Fruit fly (Drosophila melanogaster) whole organism, prepupa: ENCODE results near the gene CG1582.

Source experiments
- CG10631 ChIP-seq: fragments of 200-800 bp; sonication (Bioruptor generic); optimal IDR thresholded peaks from 2 replicates; lab custom pipeline; 2016; ENCODE audit warnings: missing biosample characterization, missing genetic modification characterization
- CG10669 ChIP-seq: fragments of 200-800 bp; sonication (Bioruptor generic); optimal IDR thresholded peaks from 3 replicates; lab custom pipeline; 2018; ENCODE audit warnings: missing biosample characterization, mild to moderate bottlenecking, missing genetic modification characterization, moderate library complexity
- CG11762 ChIP-seq: fragments of 200-800 bp; sonication (Bioruptor generic); optimal IDR thresholded peaks from 3 replicates; lab custom pipeline; 2016; ENCODE audit warnings: missing biosample characterization, missing genetic modification characterization; ENCODE audit not compliant: insufficient read depth
- CG15336 ChIP-seq: fragments of 200-800 bp; sonication (Bioruptor generic); IDR thresholded peaks from 2 replicates; pipeline ENCODE4 v1.3.6; 2022; ENCODE audit warnings: missing biosample characterization, missing genetic modification characterization
- CG32006 ChIP-seq: fragments of 200-800 bp; sonication (Bioruptor generic); optimal IDR thresholded peaks from 3 replicates; lab custom pipeline; 2017; ENCODE audit warnings: missing biosample characterization, mild to moderate bottlenecking, missing genetic modification characterization
- CG3919 ChIP-seq: fragments of 200-800 bp; sonication (Bioruptor generic); optimal IDR thresholded peaks from 3 replicates; lab custom pipeline; 2016; ENCODE audit warnings: missing biosample characterization, missing genetic modification characterization
- CG6163 ChIP-seq: fragments of 200-800 bp; sonication (Bioruptor generic); IDR thresholded peaks from 3 replicates; pipeline ENCODE4 v1.3.6; 2022; ENCODE audit warnings: missing biosample characterization, missing genetic modification characterization
- CG7368 ChIP-seq: fragments of 200-800 bp; sonication (Bioruptor generic); optimal IDR thresholded peaks from 3 replicates; lab custom pipeline; 2016; ENCODE audit warnings: missing biosample characterization, missing genetic modification characterization
- CG8319 ChIP-seq: fragments of 200-800 bp; sonication (Bioruptor generic); optimal IDR thresholded peaks from 3 replicates; lab custom pipeline; 2016; ENCODE audit warnings: missing biosample characterization, missing genetic modification characterization
- CG9139 ChIP-seq: fragments of 200-800 bp; sonication (Bioruptor generic); optimal IDR thresholded peaks from 3 replicates; lab custom pipeline; 2017; ENCODE audit warnings: missing biosample characterization, mild to moderate bottlenecking, missing genetic modification characterization
- Eip75B ChIP-seq: fragments of 200-800 bp; sonication (Bioruptor generic); optimal IDR thresholded peaks from 3 replicates; lab custom pipeline; 2016; ENCODE audit warnings: missing biosample characterization, missing genetic modification characterization
- Gug ChIP-seq: fragments of 200-800 bp; sonication (Bioruptor generic); IDR thresholded peaks from 2 replicates; pipeline ENCODE4 v1.3.6; 2022; ENCODE audit warnings: missing biosample characterization, missing genetic modification characterization
- Hr38 ChIP-seq: sonication (Bioruptor generic); optimal IDR thresholded peaks from 2 replicates; lab custom pipeline; 2016; ENCODE audit warnings: missing biosample characterization, missing genetic modification characterization
- Lpt ChIP-seq: fragments of 200-800 bp; sonication (Bioruptor generic); optimal IDR thresholded peaks from 3 replicates; lab custom pipeline; 2016; ENCODE audit warnings: missing biosample characterization, missing genetic modification characterization
- Smox ChIP-seq: fragments of 200-800 bp; sonication (Bioruptor generic); optimal IDR thresholded peaks from 3 replicates; lab custom pipeline; 2016; ENCODE audit warnings: missing biosample characterization, missing genetic modification characterization
- Sox102F ChIP-seq: fragments of 200-800 bp; sonication (Bioruptor generic); optimal IDR thresholded peaks from 2 replicates; lab custom pipeline; 2016; ENCODE audit warnings: missing biosample characterization, mild to moderate bottlenecking, missing genetic modification characterization
- Sox15 ChIP-seq: fragments of 200-800 bp; sonication (Bioruptor generic); optimal IDR thresholded peaks from 3 replicates; lab custom pipeline; 2016; ENCODE audit warnings: missing biosample characterization, missing genetic modification characterization
- achi ChIP-seq: fragments of 200-800 bp; sonication (Bioruptor generic); optimal IDR thresholded peaks from 3 replicates; lab custom pipeline; 2016; ENCODE audit warnings: missing biosample characterization, missing genetic modification characterization
- acj6 ChIP-seq: fragments of 200-800 bp; sonication (Bioruptor generic); optimal IDR thresholded peaks from 3 replicates; lab custom pipeline; 2016; ENCODE audit warnings: missing biosample characterization, missing genetic modification characterization
- dac ChIP-seq: fragments of 200-800 bp; sonication (Bioruptor generic); optimal IDR thresholded peaks from 2 replicates; lab custom pipeline; 2017; ENCODE audit warnings: missing biosample characterization, mild to moderate bottlenecking, missing genetic modification characterization
- fd85E ChIP-seq: fragments of 200-800 bp; sonication (Bioruptor generic); optimal IDR thresholded peaks from 3 replicates; lab custom pipeline; 2016; ENCODE audit warnings: missing biosample characterization, missing genetic modification characterization
- fkh ChIP-seq: fragments of 200-800 bp; sonication (Bioruptor generic); optimal IDR thresholded peaks from 3 replicates; lab custom pipeline; 2017; ENCODE audit warnings: missing biosample characterization, mild to moderate bottlenecking, missing genetic modification characterization, moderate library complexity
- pdm3 ChIP-seq: fragments of 200-800 bp; sonication (Bioruptor generic); optimal IDR thresholded peaks from 3 replicates; lab custom pipeline; 2016; ENCODE audit warnings: missing biosample characterization, missing genetic modification characterization
- spab ChIP-seq: fragments of 200-800 bp; sonication (Bioruptor generic); optimal IDR thresholded peaks from 2 replicates; lab custom pipeline; 2017; ENCODE audit warnings: missing biosample characterization, mild to moderate bottlenecking, missing genetic modification characterization, missing genetic modification reagents
- ss ChIP-seq, 2 experiments: fragments of 200-800 bp; sonication (Bioruptor generic); optimal IDR thresholded peaks; 2 replicates in 1 of 2; 3 replicates in 1 of 2; lab custom pipeline; 2017 to 2018; ENCODE audit warnings: mild to moderate bottlenecking in 2 of 2, missing biosample characterization in 2 of 2, missing genetic modification characterization in 2 of 2, moderate library complexity in 1 of 2
- svp ChIP-seq: fragments of 200-800 bp; sonication (Bioruptor generic); peaks from one replicate; lab custom pipeline; 2016; ENCODE audit warnings: missing biosample characterization, missing genetic modification characterization
- vri ChIP-seq: fragments of 200-800 bp; sonication (Bioruptor generic); optimal IDR thresholded peaks from 3 replicates; lab custom pipeline; 2016; ENCODE audit warnings: missing biosample characterization, mild to moderate bottlenecking, missing genetic modification characterization

CG1582 gene

DNA sequence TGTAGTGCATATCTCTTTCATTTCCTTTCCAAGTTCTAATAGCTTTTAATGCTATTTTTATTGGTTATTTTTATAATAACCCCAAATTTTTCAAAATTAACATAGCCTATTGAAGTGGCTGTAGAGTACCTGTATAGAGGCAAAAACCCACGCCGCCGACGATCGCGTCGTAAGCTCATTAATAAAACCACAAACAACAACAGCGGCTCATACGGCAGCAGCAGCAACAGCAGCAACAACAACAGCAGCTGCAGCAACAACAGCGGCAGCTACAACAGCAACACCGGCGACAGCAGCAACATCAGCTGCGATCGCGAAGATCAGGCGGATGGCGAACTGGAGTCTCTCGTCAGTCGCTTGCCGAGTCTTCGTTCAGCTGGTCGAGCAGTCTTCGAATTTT is 28.0 kb upstream of the CG1582 start, which contains the start of gene CG2145 (continued):
- TF ChIP-seq dac (GFP tag; lab: Kevin White, UChicago) (no peak), CG9139 (GFP tag; lab: Kevin White, UChicago) (no peak), Sox102F (GFP tag; lab: Kevin White, UChicago) (peak; percentile 78), CG8319 (GFP tag; lab: Kevin White, UChicago) (no peak), Gug (peak; percentile 41; the same call in 1 of the 2 replicates), ss (GFP tag; optimal IDR thresholded peaks at IDR 0.05; lab: Kevin White, UChicago) (peak; percentile 17 to 61), achi (GFP tag; lab: Kevin White, UChicago) (no peak), CG10631 (peak; percentile 4), Sox15 (GFP tag; lab: Kevin White, UChicago) (no peak), CG32006 (peak; percentile 26), CG11762 (GFP tag; lab: Kevin White, UChicago) (no peak), CG7368 (GFP tag; lab: Kevin White, UChicago) (no peak), CG6163 (GFP tag; lab: Robert Waterston, UW) (peak; percentile 88), Eip75B (GFP tag; lab: Kevin White, UChicago) (peak; percentile 26), CG3919 (GFP tag; lab: Kevin White, UChicago) (peak; percentile 75), Smox (GFP tag; lab: Kevin White, UChicago) (peak; percentile 43)
- TF ChIP-seq, all 60 proteins: peak for 40

DNA sequence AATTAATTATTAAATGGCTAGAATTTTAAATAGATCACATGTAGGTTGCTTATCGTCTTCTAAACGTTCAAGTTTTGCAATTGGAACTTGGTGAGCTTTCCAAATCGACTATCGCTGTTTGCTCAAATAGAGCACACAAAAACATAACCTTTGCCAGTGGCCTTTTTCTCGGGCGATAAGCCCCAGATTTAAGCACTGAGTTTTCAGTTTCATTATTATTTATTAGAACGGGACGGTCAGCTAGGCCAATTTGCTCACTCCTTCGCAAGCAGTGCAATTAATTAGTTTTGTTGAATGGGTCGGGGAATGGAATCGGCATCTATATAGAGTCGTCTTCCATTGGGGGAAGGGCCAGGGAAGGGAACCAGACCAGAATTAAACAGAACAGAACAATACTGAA is 27.1 kb upstream of the CG1582 start:
- peak; percentile 14 for TF ChIP-seq vri (GFP tag; lab: Kevin White, UChicago)
- peak; percentile 77 for TF ChIP-seq svp (GFP tag; lab: Kevin White, UChicago)
- TF ChIP-seq ss (GFP tag; optimal IDR thresholded peaks at IDR 0.05; lab: Kevin White, UChicago): no peak

DNA sequence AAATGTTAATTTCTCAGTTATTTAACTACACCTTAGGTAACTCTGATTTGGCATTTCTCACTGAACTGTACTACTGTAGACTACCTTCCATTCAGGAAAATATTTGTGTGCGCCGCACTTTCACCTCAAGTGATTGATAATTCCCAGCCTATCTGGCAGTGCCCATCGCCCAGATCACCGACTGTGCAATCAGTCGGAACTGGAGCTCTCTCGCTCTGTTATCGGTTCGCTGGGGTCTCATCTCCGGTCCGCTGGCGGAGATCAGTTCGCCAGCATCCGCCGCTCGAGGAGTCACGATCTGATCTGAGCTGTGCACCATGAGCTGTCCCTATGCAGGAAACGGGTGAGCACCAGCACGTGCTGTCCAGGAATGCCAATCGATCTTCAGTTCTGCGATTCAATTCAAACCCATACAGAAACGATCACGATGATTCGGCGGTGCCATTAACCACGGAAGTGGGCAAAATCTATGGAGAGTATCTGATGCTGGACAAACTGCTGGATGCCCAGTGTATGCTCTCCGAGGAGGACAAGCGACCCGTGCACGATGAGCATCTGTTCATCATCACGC is 24.7 kb upstream of the CG1582 start, which contains the start of gene v:
v (plus strand) TSS at position 262 of the 571 bp plus-strand sequence.
- TF ChIP-seq spab (GFP tag; lab: Kevin White, UChicago): no peak
- no peak for TF ChIP-seq ss (GFP tag; optimal IDR thresholded peaks at IDR 0.05; lab: Kevin White, UChicago)
- peak; percentile 97 for TF ChIP-seq svp (GFP tag; lab: Kevin White, UChicago)

DNA sequence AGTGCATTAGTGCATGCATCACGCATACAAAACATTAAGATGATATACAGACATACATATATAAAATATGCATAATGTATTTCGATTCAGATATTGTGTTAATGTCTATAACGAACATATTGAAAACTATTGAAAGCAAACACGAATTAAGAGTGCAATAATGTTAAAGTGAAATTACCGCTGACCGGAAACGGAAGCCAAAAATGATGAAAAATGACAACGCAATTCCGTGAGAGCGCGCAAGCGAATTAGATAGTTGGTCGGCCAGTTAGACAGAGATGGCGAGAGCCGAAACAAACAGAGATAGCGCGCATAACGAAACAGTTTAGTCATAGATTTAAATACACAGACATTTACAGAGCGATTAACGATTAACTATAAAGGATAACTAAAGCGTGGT is 23.1 kb upstream of the CG1582 start:
- TF ChIP-seq fd85E (GFP tag; lab: Kevin White, UChicago): no peak
- no peak for TF ChIP-seq Lpt (GFP tag; lab: Kevin White, UChicago)

DNA sequence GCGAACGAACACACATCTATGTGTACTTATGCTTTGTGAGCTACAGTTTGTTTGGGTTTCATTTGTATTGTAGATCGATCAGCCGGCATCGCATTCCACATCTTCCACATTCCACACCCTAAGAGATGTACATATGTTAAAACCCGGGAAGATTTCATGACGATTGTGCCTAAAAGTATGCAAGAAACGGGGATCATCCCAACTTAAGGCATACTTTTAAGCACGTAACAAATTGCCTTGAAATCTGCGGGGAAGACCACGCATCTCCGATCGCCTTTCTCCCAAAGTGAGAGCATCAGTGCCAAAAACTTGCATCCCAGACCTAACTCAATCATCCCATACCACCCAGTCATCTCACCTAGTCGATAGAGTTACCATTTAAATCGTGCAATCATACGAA is 22.6 kb upstream of the CG1582 start:
- TF ChIP-seq fkh (GFP tag; lab: Kevin White, UChicago) (peak; percentile 7), svp (GFP tag; lab: Kevin White, UChicago) (no peak)

DNA sequence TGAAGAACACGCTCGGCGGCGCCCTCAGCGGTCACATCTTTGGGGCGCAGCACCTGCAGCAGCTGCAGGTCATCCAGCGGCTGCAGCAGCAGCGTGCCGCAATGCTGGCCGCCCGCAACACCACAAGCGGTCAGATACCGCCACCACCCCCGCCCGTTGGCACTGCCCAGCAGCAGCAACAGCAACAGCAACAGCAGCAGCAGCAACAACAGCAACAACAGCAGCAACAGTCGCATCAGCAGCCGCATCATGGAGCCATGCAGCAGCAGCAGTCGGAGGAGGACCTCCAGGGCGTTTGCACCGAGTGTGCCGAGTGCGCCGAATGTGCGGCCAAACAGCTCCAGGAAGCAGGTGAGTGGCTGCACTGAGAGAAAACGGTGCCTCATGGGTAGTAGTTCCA is 13.5 kb upstream of the CG1582 start:
- TF ChIP-seq CG10669 (no peak), acj6 (GFP tag; lab: Kevin White, UChicago) (no peak), CG11762 (GFP tag; lab: Kevin White, UChicago) (no peak), fd85E (GFP tag; lab: Kevin White, UChicago) (no peak), CG15336 (no peak), Hr38 (no peak), CG3919 (GFP tag; lab: Kevin White, UChicago) (no peak), pdm3 (GFP tag; lab: Kevin White, UChicago) (no peak), dac (GFP tag; lab: Kevin White, UChicago) (no peak), CG10631 (no peak)

DNA sequence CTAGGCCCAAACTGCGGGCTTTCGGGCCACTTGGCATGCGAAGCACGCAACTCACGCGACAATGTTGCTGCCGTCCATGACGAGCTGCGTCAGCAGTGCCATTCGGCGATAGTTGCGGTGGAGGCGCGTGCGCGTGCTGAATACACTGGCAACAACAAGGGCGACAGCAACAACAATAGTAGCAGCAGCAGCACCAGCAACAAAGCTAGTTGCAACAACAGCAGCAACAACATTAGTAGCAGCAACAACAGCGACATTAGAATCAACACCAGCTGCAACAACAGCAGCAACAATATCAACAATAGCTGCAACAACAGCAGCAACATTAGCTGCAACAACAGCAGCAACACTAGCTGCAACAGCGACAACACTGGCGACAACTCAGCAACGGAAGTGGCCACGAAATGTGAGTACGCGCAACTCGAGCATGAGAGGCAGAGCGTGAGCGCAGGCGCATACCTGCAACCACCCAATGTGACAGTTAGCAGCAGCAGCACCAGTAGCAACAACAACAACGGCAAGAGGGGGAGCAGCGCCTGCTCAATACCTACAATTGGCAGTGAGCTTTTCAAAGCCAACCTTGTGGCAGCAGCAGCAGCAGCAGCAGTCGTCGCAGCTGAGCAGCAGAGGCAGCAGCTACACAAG is 7.2 kb upstream of the CG1582 start:
- no peak for TF ChIP-seq vri (GFP tag; lab: Kevin White, UChicago)
- peak in 1 of 2 experiments; percentile 1 for TF ChIP-seq ss (GFP tag; optimal IDR thresholded peaks at IDR 0.05; lab: Kevin White, UChicago)
